Fruit fly (Drosophila melanogaster) whole organism, embryonic: ENCODE data around the gene slf.

Source experiments
- CG10321 ChIP-seq: fragments of 200-800 bp; sonication (Bioruptor generic); IDR thresholded peaks from 2 replicates; pipeline ENCODE4 v1.3.6; 2022; ENCODE audit warnings: missing biosample characterization, missing genetic modification characterization
- CG10366 ChIP-seq: fragments of 200-800 bp; sonication (Bioruptor generic); IDR thresholded peaks from 2 replicates; pipeline ENCODE4 v1.3.6; 2022; ENCODE audit warnings: missing biosample characterization, missing genetic modification characterization
- CG12104 ChIP-seq: fragments of 200-800 bp; sonication (Bioruptor generic); optimal IDR thresholded peaks from 3 replicates; lab custom pipeline; 2016; ENCODE audit warnings: missing biosample characterization, missing genetic modification characterization
- CG12942 ChIP-seq: fragments of 200-800 bp; sonication (Bioruptor generic); optimal IDR thresholded peaks from 3 replicates; lab custom pipeline; 2016; ENCODE audit warnings: missing biosample characterization, missing genetic modification characterization
- CG13296 ChIP-seq: fragments of 200-800 bp; sonication (Bioruptor generic); optimal IDR thresholded peaks from 3 replicates; lab custom pipeline; 2018; ENCODE audit warnings: missing biosample characterization, mild to moderate bottlenecking, missing genetic modification characterization
- CG14667 ChIP-seq: fragments of 200-800 bp; sonication (Bioruptor generic); IDR thresholded peaks from 2 replicates; pipeline ENCODE4 v1.3.6; 2022; ENCODE audit warnings: missing biosample characterization, missing genetic modification characterization
- CG16863 ChIP-seq: fragments of 200-800 bp; sonication (Bioruptor generic); optimal IDR thresholded peaks from 3 replicates; lab custom pipeline; 2016; ENCODE audit warnings: missing biosample characterization, missing genetic modification characterization
- CG17612 ChIP-seq: fragments of 200-800 bp; sonication (Bioruptor generic); IDR thresholded peaks from 2 replicates; pipeline ENCODE4 v1.3.6; 2022; ENCODE audit warnings: missing biosample characterization, missing genetic modification characterization
- CG2678 ChIP-seq: fragments of 200-800 bp; sonication (Bioruptor generic); optimal IDR thresholded peaks from 3 replicates; lab custom pipeline; 2019; ENCODE audit warnings: missing biosample characterization, mild to moderate bottlenecking, missing genetic modification characterization, moderate library complexity
- CG31388 ChIP-seq: fragments of 200-800 bp; sonication (Bioruptor generic); optimal IDR thresholded peaks from 2 replicates; lab custom pipeline; 2016; ENCODE audit warnings: missing biosample characterization, missing genetic modification characterization
- CG3995 ChIP-seq: fragments of 200-800 bp; sonication (Bioruptor generic); optimal IDR thresholded peaks from 3 replicates; lab custom pipeline; 2016; ENCODE audit warnings: missing biosample characterization, missing genetic modification characterization
- CG4360 ChIP-seq: fragments of 200-800 bp; sonication (Bioruptor generic); IDR thresholded peaks from 2 replicates; pipeline ENCODE4 v1.3.6; 2022; ENCODE audit warnings: missing biosample characterization, missing genetic modification characterization
- CG4730 ChIP-seq: fragments of 200-800 bp; sonication (Bioruptor generic); IDR thresholded peaks from 2 replicates; pipeline ENCODE4 v1.3.6; 2022; ENCODE audit warnings: missing biosample characterization, missing genetic modification characterization
- CG6254 ChIP-seq: fragments of 200-800 bp; sonication (Bioruptor generic); optimal IDR thresholded peaks from 3 replicates; lab custom pipeline; 2017; ENCODE audit warnings: mild to moderate bottlenecking, missing biosample characterization, missing genetic modification reagents, missing genetic modification characterization
- CG7745 ChIP-seq: fragments of 200-800 bp; sonication (Bioruptor generic); optimal IDR thresholded peaks from 2 replicates; lab custom pipeline; 2018; ENCODE audit warnings: missing biosample characterization, mild to moderate bottlenecking, missing genetic modification characterization, moderate library complexity
- CG9797 ChIP-seq: fragments of 200-800 bp; sonication (Bioruptor generic); optimal IDR thresholded peaks from 3 replicates; lab custom pipeline; 2018; ENCODE audit warnings: missing biosample characterization, mild to moderate bottlenecking, missing genetic modification characterization
- Dll ChIP-seq: fragments of 200-800 bp; sonication (Bioruptor generic); IDR thresholded peaks from 4 replicates; pipeline ENCODE4 v1.3.6; 2022; ENCODE audit warnings: missing biosample characterization, missing genetic modification characterization; ENCODE audit not compliant: partially characterized antibody
- Drgx ChIP-seq: fragments of 200-800 bp; sonication (Bioruptor generic); IDR thresholded peaks from 2 replicates; pipeline ENCODE4 v1.3.6; 2022; ENCODE audit warnings: missing biosample characterization, missing genetic modification characterization
- Ets97D ChIP-seq: fragments of 200-800 bp; sonication (Bioruptor generic); optimal IDR thresholded peaks from 3 replicates; lab custom pipeline; 2016; ENCODE audit warnings: missing biosample characterization, missing genetic modification characterization
- Fer1 ChIP-seq: fragments of 200-800 bp; sonication (Bioruptor generic); optimal IDR thresholded peaks from 2 replicates; lab custom pipeline; 2017; ENCODE audit warnings: missing biosample characterization, mild to moderate bottlenecking, missing genetic modification characterization
- GATAe ChIP-seq: fragments of 200-800 bp; sonication (Bioruptor generic); conservative IDR thresholded peaks from 2 replicates; pipeline ENCODE4 v1.3.6; 2022; ENCODE audit warnings: missing biosample characterization, missing genetic modification characterization
- Gug ChIP-seq: fragments of 200-800 bp; sonication (Bioruptor generic); IDR thresholded peaks from 4 replicates; pipeline ENCODE4 v1.3.6; 2022; ENCODE audit warnings: missing biosample characterization, missing genetic modification characterization
- HLH54F ChIP-seq: fragments of 200-800 bp; sonication (Bioruptor generic); optimal IDR thresholded peaks from 3 replicates; lab custom pipeline; 2016; ENCODE audit warnings: missing biosample characterization, missing genetic modification characterization
- Hr3 ChIP-seq: fragments of 200-800 bp; sonication (Bioruptor generic); optimal IDR thresholded peaks from 3 replicates; lab custom pipeline; 2016; ENCODE audit warnings: missing biosample characterization, missing genetic modification characterization
- Hr78 ChIP-seq, 2 experiments: fragments of 200-800 bp in 1 of 2; fragments of >200 bp in 1 of 2; sonication (Bioruptor generic) in 1 of 2; optimal IDR thresholded peaks; 2 replicates each; lab custom pipeline; 2017 to 2019; ENCODE audit warnings: missing biosample characterization in 2 of 2, missing genetic modification characterization in 2 of 2, mild to moderate bottlenecking in 1 of 2, moderate library complexity in 1 of 2
- Med ChIP-seq: fragments of 200-800 bp; sonication (Bioruptor generic); peaks from one replicate; lab custom pipeline; 2016; ENCODE audit warnings: missing biosample characterization, missing genetic modification characterization, mild to moderate bottlenecking, inconsistent platforms, moderate library complexity
- Pdp1 ChIP-seq, 2 experiments: fragments of 200-800 bp; sonication (Bioruptor generic); optimal IDR thresholded peaks; 3 replicates each; lab custom pipeline; 2016; ENCODE audit warnings: missing biosample characterization in 2 of 2, missing genetic modification characterization in 2 of 2, mild to moderate bottlenecking in 1 of 2, moderate library complexity in 1 of 2
- Xrp1 ChIP-seq: fragments of 200-800 bp; sonication (Bioruptor generic); IDR thresholded peaks from 2 replicates; pipeline ENCODE4 v1.3.6; 2022; ENCODE audit warnings: missing biosample characterization, missing genetic modification characterization
- abd-A ChIP-seq: fragments of 200-800 bp; sonication (Bioruptor generic); optimal IDR thresholded peaks from 3 replicates; lab custom pipeline; 2019; ENCODE audit warnings: missing biosample characterization, mild to moderate bottlenecking, missing genetic modification characterization, moderate library complexity
- ap ChIP-seq: fragments of 200-800 bp; sonication (Bioruptor generic); IDR thresholded peaks from 2 replicates; pipeline ENCODE4 v1.3.6; 2022; ENCODE audit warnings: missing biosample characterization, missing genetic modification characterization
- ems ChIP-seq: fragments of 200-800 bp; sonication (Bioruptor generic); optimal IDR thresholded peaks from 3 replicates; lab custom pipeline; 2016; ENCODE audit warnings: missing biosample characterization, missing genetic modification characterization
- exex ChIP-seq: fragments of 200-800 bp; sonication (Bioruptor generic); optimal IDR thresholded peaks from 4 replicates; lab custom pipeline; 2018; ENCODE audit warnings: missing biosample characterization, mild to moderate bottlenecking, missing genetic modification characterization, moderate library complexity
- fd102C ChIP-seq: fragments of 200-800 bp; sonication (Bioruptor generic); optimal IDR thresholded peaks from 2 replicates; lab custom pipeline; 2018; ENCODE audit warnings: missing biosample characterization, mild to moderate bottlenecking, missing genetic modification characterization, moderate library complexity
- grau ChIP-seq: fragments of 200-800 bp; optimal IDR thresholded peaks from 3 replicates; lab custom pipeline; 2019; ENCODE audit warnings: missing biosample characterization, mild to moderate bottlenecking, missing genetic modification characterization, moderate library complexity
- hbn ChIP-seq: fragments of 200-800 bp; sonication (Bioruptor generic); IDR thresholded peaks from 2 replicates; pipeline ENCODE4 v1.3.6; 2022; ENCODE audit warnings: missing biosample characterization, missing genetic modification characterization; ENCODE audit not compliant: partially characterized antibody
- ind ChIP-seq: fragments of 200-800 bp; sonication (Bioruptor generic); optimal IDR thresholded peaks from 3 replicates; lab custom pipeline; 2016; ENCODE audit warnings: missing biosample characterization, missing genetic modification characterization
- maf-S ChIP-seq: fragments of 200-800 bp; sonication (Bioruptor generic); optimal IDR thresholded peaks from 2 replicates; lab custom pipeline; 2016; ENCODE audit warnings: missing biosample characterization, missing genetic modification characterization
- nau ChIP-seq: fragments of 200-800 bp; sonication (Bioruptor generic); optimal IDR thresholded peaks from 3 replicates; lab custom pipeline; 2017; ENCODE audit warnings: missing biosample characterization, mild to moderate bottlenecking, missing genetic modification characterization, missing genetic modification reagents
- pho ChIP-seq: fragments of 200-800 bp; sonication (Bioruptor generic); optimal IDR thresholded peaks from 2 replicates; lab custom pipeline; 2016; ENCODE audit warnings: missing biosample characterization, missing genetic modification characterization
- row ChIP-seq: fragments of 200-800 bp; sonication (Bioruptor generic); IDR thresholded peaks from 3 replicates; pipeline ENCODE4 v1.3.6; 2022; ENCODE audit warnings: missing biosample characterization, missing genetic modification characterization
- scrt ChIP-seq: fragments of 200-800 bp; sonication (Bioruptor generic); optimal IDR thresholded peaks from 2 replicates; lab custom pipeline; 2018; ENCODE audit warnings: missing biosample characterization, mild to moderate bottlenecking, missing genetic modification characterization, moderate library complexity
- slbo ChIP-seq: fragments of 200-800 bp; sonication (Bioruptor generic); IDR thresholded peaks from 2 replicates; pipeline ENCODE4 v1.3.6; 2022; ENCODE audit warnings: missing biosample characterization, missing genetic modification characterization
- sug ChIP-seq: fragments of 200-800 bp; optimal IDR thresholded peaks from 2 replicates; lab custom pipeline; 2019; ENCODE audit warnings: missing biosample characterization, mild to moderate bottlenecking, missing genetic modification characterization, moderate library complexity
- vnd ChIP-seq: fragments of 200-800 bp; sonication (Bioruptor generic); IDR thresholded peaks from 3 replicates; pipeline ENCODE4 v1.3.6; 2022; ENCODE audit warnings: missing biosample characterization, missing genetic modification characterization; ENCODE audit not compliant: partially characterized antibody
- zen2 ChIP-seq: fragments of 200-800 bp; sonication (Bioruptor generic); IDR thresholded peaks from 3 replicates; pipeline ENCODE4 v1.3.6; 2022; ENCODE audit warnings: missing biosample characterization, missing genetic modification characterization; ENCODE audit not compliant: partially characterized antibody

The slf gene

dm6 chr2L:4837772-4838397 lies 36.2 kb upstream of the slf start, which contains the start of the genes tank and CG12194 (continued):
- peak; percentile 71 for TF ChIP-seq vnd (GFP tag; lab: Robert Waterston, UW)

- TF ChIP-seq Ets97D (GFP tag; lab: Kevin White, UChicago): no peak
- TF ChIP-seq ap (GFP tag; lab: Robert Waterston, UW): no peak
- TF ChIP-seq scrt (GFP tag; lab: Kevin White, UChicago): no peak
- no peak for TF ChIP-seq CG17612 (GFP tag; lab: Robert Waterston, UW)
- TF ChIP-seq Hr3: no peak
- no peak for TF ChIP-seq ind (GFP tag; lab: Kevin White, UChicago)
- no peak for TF ChIP-seq CG12942 (GFP tag; lab: Kevin White, UChicago)
- TF ChIP-seq Drgx (GFP tag; lab: Robert Waterston, UW): peak; percentile 29; the same call in 1 of the 2 replicates
- peak; percentile 22; the same call in 1 of the 2 replicates for TF ChIP-seq slbo (GFP tag; lab: Robert Waterston, UW)
- peak; percentile 41; the same call in 2 of the 3 replicates for TF ChIP-seq row (GFP tag; lab: Robert Waterston, UW)
- TF ChIP-seq Med (GFP tag; lab: Kevin White, UChicago): peak; percentile 58
- peak; percentile 49 for TF ChIP-seq grau
- no peak for TF ChIP-seq CG31388
- TF ChIP-seq CG16863 (GFP tag; lab: Kevin White, UChicago): no peak
- TF ChIP-seq Pdp1 (GFP tag; optimal IDR thresholded peaks at IDR 0.05; lab: Kevin White, UChicago): peak in 1 of 2 experiments; percentile 14
- TF ChIP-seq Hr78 (GFP tag; optimal IDR thresholded peaks at IDR 0.05; lab: Kevin White, UChicago): no peak
- TF ChIP-seq hbn (GFP tag; lab: Robert Waterston, UW): no peak
- peak; percentile 6; the same call in 1 of the 4 replicates for TF ChIP-seq Gug (GFP tag; lab: Robert Waterston, UW)
- no peak for TF ChIP-seq CG12104
- TF ChIP-seq CG13296 (GFP tag; lab: Kevin White, UChicago): no peak
- TF ChIP-seq CG2678 (tag; lab: Kevin White, UChicago): peak; percentile 3
- TF ChIP-seq CG10321 (GFP tag; lab: Robert Waterston, UW): no peak
- no peak for TF ChIP-seq CG3995
- TF ChIP-seq, all 482 proteins: peak for 8
These were observed 34.5 kb upstream of the slf start for dm6 chr2L:4836193-4836592.

DNA sequence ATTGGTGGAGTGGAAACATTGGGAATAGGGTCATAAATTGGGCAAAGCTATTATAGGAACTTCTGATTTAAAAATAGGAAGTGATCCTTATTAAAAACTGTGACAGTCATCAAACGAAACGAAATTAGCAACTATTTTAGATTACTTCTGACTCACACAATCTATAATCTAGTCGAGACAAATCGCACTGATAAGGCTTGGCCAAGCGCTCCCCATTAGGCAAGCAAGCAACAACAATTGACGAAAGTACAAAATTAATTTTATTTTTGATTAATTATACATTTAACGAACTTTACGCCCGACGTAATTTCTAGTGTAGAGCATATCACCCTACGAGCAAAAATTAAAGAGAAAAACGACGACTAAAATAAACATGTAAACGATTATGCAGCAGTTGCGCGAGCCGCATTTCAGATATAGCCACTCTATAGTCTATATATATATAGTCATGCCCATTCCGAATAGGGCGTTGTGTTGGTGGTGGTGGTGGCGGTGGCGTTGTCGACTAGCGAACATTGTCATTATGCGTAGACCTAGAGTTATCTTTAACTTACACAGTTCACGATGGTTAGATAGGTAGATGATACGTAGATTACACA lies 33.5 kb upstream of the slf start, which contains the start of gene Ir25a:
TSS of gene Ir25a (minus strand) at position 210 of the 599 bp plus-strand sequence.
- TF ChIP-seq Pdp1 (GFP tag; optimal IDR thresholded peaks at IDR 0.05; lab: Kevin White, UChicago) (peak in 1 of 2 experiments; percentile 71), nau (GFP tag; lab: Kevin White, UChicago) (no peak), Med (GFP tag; lab: Kevin White, UChicago) (peak; percentile 58), ems (GFP tag; lab: Kevin White, UChicago) (no peak), CG10366 (no peak), exex (tag; lab: Kevin White, UChicago) (peak; percentile 80), Xrp1 (GFP tag; lab: Robert Waterston, UW) (no peak), sug (peak; percentile 20)
- TF ChIP-seq, all 482 proteins: peak for 4

DNA sequence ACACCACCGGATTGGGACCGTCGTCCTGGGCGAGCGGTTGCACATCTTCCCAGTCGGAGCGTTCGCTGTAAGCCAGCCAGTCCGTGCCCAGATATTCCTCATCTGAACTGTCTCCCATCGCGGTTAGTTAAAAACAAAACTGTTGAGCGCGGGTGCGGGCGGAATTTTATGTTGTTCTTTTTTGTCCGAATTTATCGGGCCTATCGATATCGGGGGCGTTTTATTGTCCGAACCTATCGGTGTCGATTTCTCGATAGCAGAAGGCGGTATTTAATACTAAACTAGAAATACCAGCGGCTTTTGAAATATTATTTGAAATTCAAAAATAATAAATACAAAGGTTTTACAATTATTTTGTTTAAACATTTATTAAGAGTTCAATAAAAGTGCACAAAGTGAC lies 28.8 kb upstream of the slf start, which contains the start of gene Fnta:
TSS of gene Fnta (minus strand) at position 204 of the 400 bp plus-strand sequence.
- TF ChIP-seq CG9797 (GFP tag; lab: Kevin White, UChicago) (peak; percentile 26), abd-A (tag; lab: Kevin White, UChicago) (no peak), Fer1 (GFP tag; lab: Kevin White, UChicago) (no peak), CG4730 (no peak), maf-S (GFP tag; lab: Kevin White, UChicago) (no peak), CG4360 (GFP tag; lab: Robert Waterston, UW) (peak; percentile 16; the same call in 1 of the 2 replicates), CG6254 (GFP tag; lab: Kevin White, UChicago) (no peak), fd102C (no peak), Dll (peak; percentile 88), pho (no peak), HLH54F (GFP tag; lab: Kevin White, UChicago) (no peak), ap (GFP tag; lab: Robert Waterston, UW) (no peak), zen2 (peak; percentile 92), CG7745 (no peak), CG14667 (GFP tag; lab: Robert Waterston, UW) (no peak), GATAe (GFP tag; lab: Robert Waterston, UW) (no peak)
